Fruit fly (Drosophila melanogaster) whole organism, embryonic: Measurements from ENCODE around the gene Cyp303a1.
A peak's percentile ranks its signal among the peaks of the same experiment; 100 is the strongest.

Experiments
- Adf1 ChIP-seq: fragments of 200-800 bp; sonication (Bioruptor generic); IDR thresholded peaks from 2 replicates; pipeline ENCODE4 v1.3.6; 2022; ENCODE audit warnings: missing biosample characterization, missing genetic modification characterization
- Atf6 ChIP-seq: fragments of 200-800 bp; sonication (Bioruptor generic); IDR thresholded peaks from 2 replicates; pipeline ENCODE4 v1.3.6; 2022; ENCODE audit warnings: missing biosample characterization, missing genetic modification characterization
- BtbVII ChIP-seq: fragments of 200-800 bp; sonication (Bioruptor generic); optimal IDR thresholded peaks from 3 replicates; lab custom pipeline; 2017; ENCODE audit warnings: missing biosample characterization, mild to moderate bottlenecking, missing genetic modification characterization
- CG10209 ChIP-seq: fragments of 200-800 bp; sonication (Bioruptor generic); optimal IDR thresholded peaks from 3 replicates; lab custom pipeline; 2017; ENCODE audit warnings: missing biosample characterization, mild to moderate bottlenecking, missing genetic modification characterization, missing genetic modification reagents
- CG11398 ChIP-seq: fragments of 200-800 bp; sonication (Bioruptor generic); optimal IDR thresholded peaks from 2 replicates; lab custom pipeline; 2016; ENCODE audit warnings: missing biosample characterization, missing genetic modification characterization
- CG12391 ChIP-seq: fragments of 200-800 bp; sonication (Bioruptor generic); optimal IDR thresholded peaks from 3 replicates; lab custom pipeline; 2018; ENCODE audit warnings: missing biosample characterization, mild to moderate bottlenecking, missing genetic modification characterization, moderate library complexity
- CG13775 ChIP-seq: fragments of 200-800 bp; sonication (Bioruptor generic); optimal IDR thresholded peaks from 3 replicates; lab custom pipeline; 2017; ENCODE audit warnings: missing biosample characterization, mild to moderate bottlenecking, missing genetic modification characterization
- CG14710 ChIP-seq: fragments of 200-800 bp; sonication (Bioruptor generic); optimal IDR thresholded peaks from 3 replicates; lab custom pipeline; 2019; ENCODE audit warnings: missing biosample characterization, mild to moderate bottlenecking, missing genetic modification characterization, moderate library complexity
- CG18476 ChIP-seq: fragments of 200-800 bp; sonication (Bioruptor generic); optimal IDR thresholded peaks from 2 replicates; lab custom pipeline; 2016; ENCODE audit warnings: missing biosample characterization, mild to moderate bottlenecking, missing genetic modification characterization
- CG2116 ChIP-seq: fragments of 200-800 bp; sonication (Bioruptor generic); optimal IDR thresholded peaks from 3 replicates; lab custom pipeline; 2018; ENCODE audit warnings: missing biosample characterization, mild to moderate bottlenecking, missing genetic modification characterization
- CG32532 ChIP-seq: fragments of 200-800 bp; sonication (Bioruptor generic); IDR thresholded peaks from 2 replicates; pipeline ENCODE4 v1.3.6; 2022; ENCODE audit warnings: missing biosample characterization, missing genetic modification characterization
- CG6254 ChIP-seq: fragments of 200-800 bp; sonication (Bioruptor generic); optimal IDR thresholded peaks from 3 replicates; lab custom pipeline; 2017; ENCODE audit warnings: mild to moderate bottlenecking, missing biosample characterization, missing genetic modification reagents, missing genetic modification characterization
- CG6813 ChIP-seq: fragments of 200-800 bp; sonication (Bioruptor generic); optimal IDR thresholded peaks from 2 replicates; lab custom pipeline; 2017; ENCODE audit warnings: missing biosample characterization, missing genetic modification characterization, mild to moderate bottlenecking, moderate library complexity, missing genetic modification reagents
- CG6854 ChIP-seq: fragments of 200-800 bp; sonication (Bioruptor generic); optimal IDR thresholded peaks from 3 replicates; lab custom pipeline; 2017; ENCODE audit warnings: missing biosample characterization, mild to moderate bottlenecking, missing genetic modification characterization
- CG7928 ChIP-seq: fragments of 200-800 bp; sonication (Bioruptor generic); optimal IDR thresholded peaks from 2 replicates; lab custom pipeline; 2017; ENCODE audit warnings: missing biosample characterization, mild to moderate bottlenecking, missing genetic modification characterization
- CG8359 ChIP-seq: fragments of 200-800 bp; sonication (Bioruptor generic); optimal IDR thresholded peaks from 2 replicates; lab custom pipeline; 2017; ENCODE audit warnings: missing biosample characterization, mild to moderate bottlenecking, missing genetic modification characterization, borderline replicate concordance
- CG8765 ChIP-seq: fragments of 200-800 bp; sonication (Bioruptor generic); IDR thresholded peaks from 2 replicates; pipeline ENCODE4 v1.3.6; 2022; ENCODE audit warnings: missing biosample characterization, missing genetic modification characterization
- CG8944 ChIP-seq: fragments of 200-800 bp; sonication (Bioruptor generic); optimal IDR thresholded peaks from 3 replicates; lab custom pipeline; 2016; ENCODE audit warnings: missing biosample characterization, missing genetic modification characterization
- Dfd ChIP-seq, 2 experiments: fragments of >200 bp; optimal IDR thresholded peaks; 2 replicates each; lab custom pipeline; 2017; ENCODE audit warnings: missing biosample characterization in 2 of 2, missing genetic modification characterization in 2 of 2
- Dip2 ChIP-seq: fragments of 200-800 bp; sonication (Bioruptor generic); IDR thresholded peaks from 2 replicates; pipeline ENCODE4 v1.3.6; 2022; ENCODE audit warnings: missing biosample characterization, missing genetic modification characterization
- Fer1 ChIP-seq: fragments of 200-800 bp; sonication (Bioruptor generic); optimal IDR thresholded peaks from 2 replicates; lab custom pipeline; 2017; ENCODE audit warnings: missing biosample characterization, mild to moderate bottlenecking, missing genetic modification characterization
- Gsc ChIP-seq: fragments of 200-800 bp; sonication (Bioruptor generic); IDR thresholded peaks from 2 replicates; pipeline ENCODE4 v1.3.6; 2022; ENCODE audit warnings: missing biosample characterization, missing genetic modification characterization
- Gug ChIP-seq: fragments of 200-800 bp; sonication (Bioruptor generic); IDR thresholded peaks from 4 replicates; pipeline ENCODE4 v1.3.6; 2022; ENCODE audit warnings: missing biosample characterization, missing genetic modification characterization
- HmgZ ChIP-seq: fragments of 200-800 bp; sonication (Bioruptor generic); optimal IDR thresholded peaks from 2 replicates; lab custom pipeline; 2018; ENCODE audit warnings: missing biosample characterization, mild to moderate bottlenecking, missing genetic modification characterization
- Lim3 ChIP-seq: fragments of 200-800 bp; sonication (Bioruptor generic); IDR thresholded peaks from 2 replicates; pipeline ENCODE4 v1.3.6; 2022; ENCODE audit warnings: missing biosample characterization, missing genetic modification characterization
- Mad ChIP-seq: fragments of 200-800 bp; sonication (Bioruptor generic); optimal IDR thresholded peaks from 2 replicates; lab custom pipeline; 2016; ENCODE audit warnings: missing biosample characterization, missing genetic modification characterization
- NC2α ChIP-seq: fragments of 200-800 bp; sonication (Bioruptor generic); optimal IDR thresholded peaks from 2 replicates; lab custom pipeline; 2016; ENCODE audit warnings: missing biosample characterization, missing genetic modification characterization
- br ChIP-seq: fragments of >200 bp; optimal IDR thresholded peaks from 2 replicates; lab custom pipeline; 2017
- bsh ChIP-seq, 2 experiments: fragments of 200-800 bp; sonication (Bioruptor generic); optimal IDR thresholded peaks; 2 replicates each; lab custom pipeline; 2017 to 2018; ENCODE audit warnings: mild to moderate bottlenecking in 2 of 2, missing biosample characterization in 2 of 2, missing genetic modification characterization in 2 of 2, moderate library complexity in 1 of 2
- caup ChIP-seq: fragments of 200-800 bp; sonication (Bioruptor generic); optimal IDR thresholded peaks from 3 replicates; lab custom pipeline; 2017; ENCODE audit warnings: missing biosample characterization, mild to moderate bottlenecking, missing genetic modification characterization, moderate library complexity; ENCODE audit not compliant: severe bottlenecking
- cg ChIP-seq: fragments of 200-800 bp; sonication (Bioruptor generic); optimal IDR thresholded peaks from 3 replicates; lab custom pipeline; 2019; ENCODE audit warnings: missing biosample characterization, mild to moderate bottlenecking, missing genetic modification characterization, moderate library complexity
- corto ChIP-seq: fragments of 200-800 bp; sonication (Bioruptor generic); optimal IDR thresholded peaks from 2 replicates; lab custom pipeline; 2016; ENCODE audit warnings: missing biosample characterization, mild to moderate bottlenecking, missing genetic modification characterization, moderate library complexity
- ems ChIP-seq: fragments of 200-800 bp; sonication (Bioruptor generic); optimal IDR thresholded peaks from 3 replicates; lab custom pipeline; 2016; ENCODE audit warnings: missing biosample characterization, missing genetic modification characterization
- gcm2 ChIP-seq: fragments of 200-800 bp; sonication (Bioruptor generic); optimal IDR thresholded peaks from 2 replicates; lab custom pipeline; 2016; ENCODE audit warnings: missing biosample characterization, missing genetic modification characterization
- hkb ChIP-seq, 2 experiments: fragments of 200-800 bp in 1 of 2; fragments of >200 bp in 1 of 2; sonication (Bioruptor generic) in 1 of 2; IDR thresholded peaks in 1 of 2; optimal IDR thresholded peaks in 1 of 2; 2 replicates each; pipeline versions ENCODE4 v1.3.6 to Lab custom; 2017 to 2022; ENCODE audit warnings: missing biosample characterization in 1 of 2, missing genetic modification characterization in 1 of 2
- ind ChIP-seq: fragments of 200-800 bp; sonication (Bioruptor generic); optimal IDR thresholded peaks from 3 replicates; lab custom pipeline; 2016; ENCODE audit warnings: missing biosample characterization, missing genetic modification characterization
- inv ChIP-seq: fragments of 200-800 bp; sonication (Bioruptor generic); IDR thresholded peaks from 2 replicates; pipeline ENCODE4 v1.3.6; 2022; ENCODE audit warnings: missing biosample characterization, missing genetic modification characterization; ENCODE audit not compliant: partially characterized antibody
- jing ChIP-seq: fragments of 200-800 bp; sonication (Bioruptor generic); optimal IDR thresholded peaks from 2 replicates; lab custom pipeline; 2018; ENCODE audit warnings: missing biosample characterization, mild to moderate bottlenecking, missing genetic modification characterization
- kah ChIP-seq: fragments of 200-800 bp; sonication (Bioruptor generic); optimal IDR thresholded peaks from 2 replicates; lab custom pipeline; 2018; ENCODE audit warnings: missing biosample characterization, mild to moderate bottlenecking, missing genetic modification characterization
- lov ChIP-seq, 2 experiments: fragments of 200-800 bp in 1 of 2; fragments of >200 bp in 1 of 2; sonication (Bioruptor generic) in 1 of 2; IDR thresholded peaks in 1 of 2; optimal IDR thresholded peaks in 1 of 2; 2 replicates in 1 of 2; 3 replicates in 1 of 2; pipeline versions ENCODE4 v1.3.6 to Lab custom; 2017 to 2022; ENCODE audit warnings: missing biosample characterization in 1 of 2, missing genetic modification characterization in 1 of 2
- pan ChIP-seq, 4 experiments: fragments of >200 bp in 3 of 4; fragments of 200-800 bp in 1 of 4; sonication (Bioruptor generic) in 1 of 4; optimal IDR thresholded peaks in 3 of 4; IDR thresholded peaks in 1 of 4; 2 replicates each; pipeline versions ENCODE4 v1.3.6 to Lab custom; 2017 to 2022; ENCODE audit warnings: missing biosample characterization in 2 of 4, missing genetic modification characterization in 2 of 4, mixed read lengths in 1 of 4
- pho ChIP-seq: fragments of 200-800 bp; sonication (Bioruptor generic); optimal IDR thresholded peaks from 2 replicates; lab custom pipeline; 2016; ENCODE audit warnings: missing biosample characterization, missing genetic modification characterization
- ro ChIP-seq: fragments of 200-800 bp; sonication (Bioruptor generic); IDR thresholded peaks from 2 replicates; pipeline ENCODE4 v1.3.6; 2022; ENCODE audit warnings: missing biosample characterization, missing genetic modification characterization
- sens ChIP-seq: fragments of 200-800 bp; sonication (Bioruptor generic); peaks from one replicate; lab custom pipeline; 2016; ENCODE audit warnings: missing biosample characterization, missing genetic modification characterization
- sima ChIP-seq: fragments of 200-800 bp; sonication (Bioruptor generic); optimal IDR thresholded peaks from 2 replicates; lab custom pipeline; 2016; ENCODE audit warnings: missing biosample characterization, missing genetic modification characterization
- sisA ChIP-seq: fragments of 200-800 bp; sonication (Bioruptor generic); IDR thresholded peaks from 2 replicates; pipeline ENCODE4 v1.3.6; 2022; ENCODE audit warnings: missing biosample characterization, missing genetic modification characterization
- tin ChIP-seq: fragments of 200-800 bp; sonication (Bioruptor generic); optimal IDR thresholded peaks from 3 replicates; lab custom pipeline; 2016; ENCODE audit warnings: missing biosample characterization, missing genetic modification characterization
- tup ChIP-seq: fragments of 200-800 bp; sonication (Bioruptor generic); optimal IDR thresholded peaks from 2 replicates; lab custom pipeline; 2016; ENCODE audit warnings: missing biosample characterization, mild to moderate bottlenecking, missing genetic modification characterization, moderate library complexity
- tx ChIP-seq: fragments of 200-800 bp; sonication (Bioruptor generic); optimal IDR thresholded peaks from 2 replicates; lab custom pipeline; 2016; ENCODE audit warnings: missing biosample characterization, missing genetic modification characterization
- vvl ChIP-seq: fragments of 200-800 bp; sonication (Bioruptor generic); IDR thresholded peaks from 2 replicates; pipeline ENCODE4 v1.3.6; 2022; ENCODE audit warnings: missing biosample characterization, missing genetic modification characterization
- zfh1 ChIP-seq: fragments of 200-800 bp; sonication (Bioruptor generic); IDR thresholded peaks from 3 replicates; pipeline ENCODE4 v1.3.6; 2022; ENCODE audit warnings: missing biosample characterization, missing genetic modification characterization

Cyp303a1 gene

dm6 chr2L:16268107-16268539 lies 25.9 kb upstream of the Cyp303a1 start (continued):
- TF ChIP-seq pho (GFP tag; lab: Kevin White, UChicago) (no peak), bsh (GFP tag; optimal IDR thresholded peaks at IDR 0.05; lab: Kevin White, UChicago) (no peak), Adf1 (GFP tag; lab: Robert Waterston, UW) (no peak), caup (GFP tag; lab: Kevin White, UChicago) (no peak), lov (optimal IDR thresholded peaks at IDR 0.05; lab: Kevin White, UChicago) (no peak), lov (GFP tag; IDR thresholded peaks at IDR 0.05; lab: Robert Waterston, UW) (no peak), tup (no peak), zfh1 (GFP tag; lab: Robert Waterston, UW) (no peak), Atf6 (GFP tag; lab: Robert Waterston, UW) (no peak), tx (GFP tag; lab: Kevin White, UChicago) (no peak), CG13775 (GFP tag; lab: Kevin White, UChicago) (no peak), pan (optimal IDR thresholded peaks at IDR 0.05; lab: Kevin White, UChicago) (no peak), pan (GFP tag; optimal IDR thresholded peaks at IDR 0.05 in 1 of 2, IDR thresholded peaks at IDR 0.05 in 1 of 2) (no peak), CG14710 (tag; lab: Kevin White, UChicago) (no peak), BtbVII (no peak), sens (GFP tag; lab: Kevin White, UChicago) (no peak), CG2116 (GFP tag; lab: Kevin White, UChicago) (no peak), gcm2 (GFP tag; lab: Kevin White, UChicago) (no peak), CG7928 (GFP tag; lab: Kevin White, UChicago) (no peak), Mad (GFP tag; lab: Kevin White, UChicago) (no peak), sisA (GFP tag; lab: Robert Waterston, UW) (no peak), NC2α (GFP tag; lab: Kevin White, UChicago) (no peak), hkb (optimal IDR thresholded peaks at IDR 0.05; lab: Kevin White, UChicago) (no peak), hkb (GFP tag; IDR thresholded peaks at IDR 0.05; lab: Robert Waterston, UW) (no peak), tin (GFP tag; lab: Kevin White, UChicago) (no peak), CG6254 (GFP tag; lab: Kevin White, UChicago) (no peak), ems (no peak), HmgZ (tag; lab: Kevin White, UChicago) (no peak), CG6813 (GFP tag; lab: Kevin White, UChicago) (no peak), CG8765 (GFP tag; lab: Robert Waterston, UW) (no peak), ro (no peak), corto (no peak), CG8944 (GFP tag; lab: Kevin White, UChicago) (no peak), Lim3 (GFP tag; lab: Robert Waterston, UW) (no peak), sima (GFP tag; lab: Kevin White, UChicago) (no peak), Gsc (GFP tag; lab: Robert Waterston, UW) (no peak), ind (GFP tag; lab: Kevin White, UChicago) (no peak), inv (GFP tag; lab: Robert Waterston, UW) (no peak), CG32532 (GFP tag; lab: Robert Waterston, UW) (no peak), Dfd (GFP tag; optimal IDR thresholded peaks at IDR 0.05; lab: Kevin White, UChicago) (no peak), Dip2 (no peak), jing (GFP tag; lab: Kevin White, UChicago) (no peak), Gug (GFP tag; lab: Robert Waterston, UW) (no peak), CG11398 (GFP tag; lab: Kevin White, UChicago) (no peak), CG8359 (GFP tag; lab: Kevin White, UChicago) (no peak), br (lab: Kevin White, UChicago) (no peak), CG18476 (GFP tag; lab: Kevin White, UChicago) (no peak), Fer1 (GFP tag; lab: Kevin White, UChicago) (peak; percentile 12), CG12391 (no peak), kah (GFP tag; lab: Kevin White, UChicago) (no peak), cg (GFP tag; lab: Kevin White, UChicago) (peak; percentile 49), vvl (GFP tag; lab: Robert Waterston, UW) (no peak), CG6854 (GFP tag; lab: Kevin White, UChicago) (no peak), CG10209 (GFP tag; lab: Kevin White, UChicago) (no peak)
